Worm (Caenorhabditis elegans) whole organism, L4/young adult: ENCODE measurements around the gene nas-18.

Experiments used
- W03F9.2 ChIP-seq: fragments of 150-350 bp; optimal IDR thresholded peaks from 2 replicates; lab custom pipeline; 2014; ENCODE audit warnings: missing biosample characterization, missing genetic modification characterization
- him-1 ChIP-seq: sonication (generic microtip); optimal IDR thresholded peaks from 2 replicates; lab custom pipeline; 2016; ENCODE audit warnings: missing genotype, missing genetic modification reagents, missing genetic modification characterization, missing compliant biosample characterization

DNA sequence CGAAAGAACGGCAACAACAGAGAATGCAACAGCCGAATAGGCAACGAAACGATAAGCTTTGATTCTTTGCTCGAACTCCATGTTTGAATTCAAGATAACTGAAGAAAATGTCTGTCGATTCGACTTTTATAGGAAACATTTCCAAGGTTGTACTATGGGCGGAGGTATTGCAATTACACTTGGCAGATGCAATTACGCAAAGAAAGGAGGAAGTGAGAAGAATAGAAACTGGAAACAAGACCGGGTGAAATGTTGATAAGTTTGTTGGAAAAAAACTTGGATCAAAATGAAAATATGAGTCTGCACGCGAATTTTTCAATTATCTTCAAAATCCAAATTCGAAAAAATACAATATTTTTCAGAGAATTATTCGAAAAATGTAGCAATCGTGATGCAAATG is 6.5 kb upstream of the nas-18 start, which contains the start of gene col-155:
- no peak for TF ChIP-seq W03F9.2 (tag; lab: Kevin White, UChicago)
- no peak for TF ChIP-seq him-1 (tag; lab: Kevin White, UChicago)
